Fruit fly (Drosophila melanogaster) whole organism, larva: ENCODE results near the gene Ccp84Af.

Source experiments
- noc ChIP-seq: fragments of 200-800 bp; sonication (Bioruptor generic); optimal IDR thresholded peaks from 3 replicates; lab custom pipeline; 2019; ENCODE audit warnings: missing biosample characterization, mild to moderate bottlenecking, missing genetic modification characterization, moderate library complexity

Ccp84Af gene

DNA sequence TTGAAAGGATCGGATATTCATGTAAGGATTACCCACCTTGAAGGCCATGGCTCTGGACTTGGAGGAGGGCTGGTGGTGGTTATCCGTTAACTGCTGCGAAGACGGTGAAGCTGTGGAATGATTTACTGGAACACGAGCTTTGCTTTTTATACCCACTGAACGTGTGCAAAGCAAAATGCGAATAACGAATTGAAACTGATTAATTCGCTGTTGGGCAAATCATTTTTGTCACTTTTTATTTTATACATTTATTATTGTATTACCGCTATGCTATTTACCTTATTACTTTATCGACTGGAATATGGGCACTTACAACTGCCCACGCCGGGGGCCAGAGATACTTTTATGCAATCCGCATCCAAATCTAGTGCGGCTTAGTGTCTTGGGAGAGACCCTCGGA lies at the start of gene Ccp84Af:
TSS of gene Ccp84Af (minus strand) at position 101 of the 400 bp plus-strand sequence.
- no peak for TF ChIP-seq noc (tag; lab: Kevin White, UChicago)

DNA sequence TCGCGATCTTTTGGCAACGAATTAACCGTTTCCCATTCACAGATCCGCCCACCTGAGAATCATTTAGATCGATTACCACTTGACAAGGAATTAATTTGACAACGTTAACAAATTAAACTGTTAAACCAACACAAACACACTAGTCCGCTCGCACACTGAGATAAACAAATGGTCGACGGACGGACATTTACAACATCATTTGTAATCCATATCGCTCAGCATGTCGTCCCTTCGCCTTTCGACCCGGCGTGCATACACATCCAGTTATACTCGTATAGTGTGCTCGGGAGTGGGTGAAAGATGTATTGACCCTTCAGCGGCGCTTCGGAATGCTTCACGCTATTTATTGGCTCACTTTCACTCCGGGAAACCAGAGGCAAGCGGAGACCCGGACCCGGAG lies 45.7 kb upstream of the Ccp84Af start:
- no peak for TF ChIP-seq noc (tag; lab: Kevin White, UChicago)

DNA sequence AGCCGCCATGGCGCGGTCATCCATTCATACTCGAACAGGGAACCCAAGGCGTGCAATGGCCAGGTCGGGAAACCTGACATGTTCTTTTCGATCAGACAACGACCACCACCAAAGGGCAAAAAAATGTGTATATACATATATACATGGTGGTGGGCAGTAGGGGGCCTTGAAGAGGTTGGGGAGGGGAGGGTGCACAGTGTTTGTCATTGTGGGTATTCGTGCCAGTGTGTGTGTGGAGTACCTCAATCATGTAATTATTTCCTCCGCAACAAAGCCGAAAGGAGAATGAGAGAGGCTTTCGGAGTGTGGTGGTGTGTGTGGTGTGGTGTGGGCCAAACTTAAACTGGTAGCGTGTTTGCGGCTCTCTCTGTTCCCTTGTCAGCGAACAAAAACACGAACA lies 36.1 kb upstream of the Ccp84Af start:
- no peak for TF ChIP-seq noc (tag; lab: Kevin White, UChicago)

DNA sequence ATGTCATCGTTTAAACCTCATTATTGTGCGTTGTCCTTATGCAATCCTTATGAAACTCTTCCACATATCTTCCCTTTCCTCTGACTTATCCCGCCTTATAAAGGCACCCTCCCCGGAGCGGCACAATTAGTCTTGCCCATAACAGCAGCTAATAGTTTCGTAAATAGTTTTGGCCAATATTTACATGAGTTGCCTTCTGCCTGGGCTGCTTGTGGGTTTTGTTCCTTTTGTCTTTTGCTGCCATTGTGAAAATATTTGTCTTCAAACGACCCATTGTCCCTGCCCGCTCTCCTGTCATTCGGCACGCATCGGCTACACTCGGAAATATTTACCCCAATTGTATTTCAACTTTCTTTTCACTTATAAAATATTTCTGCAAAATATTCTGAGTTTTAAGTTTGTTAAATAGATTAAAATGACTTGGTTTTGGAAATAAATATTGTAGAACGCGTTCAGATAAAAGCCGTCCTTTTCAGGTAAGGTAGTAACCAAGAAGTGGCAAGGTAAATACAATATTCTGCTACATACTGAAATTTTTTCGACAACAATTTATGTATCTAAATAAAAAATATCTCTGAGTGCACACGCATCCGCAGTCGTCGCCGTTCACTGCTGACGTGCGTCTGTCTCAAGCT lies 33.6 kb upstream of the Ccp84Af start:
- no peak for TF ChIP-seq noc (tag; lab: Kevin White, UChicago)

DNA sequence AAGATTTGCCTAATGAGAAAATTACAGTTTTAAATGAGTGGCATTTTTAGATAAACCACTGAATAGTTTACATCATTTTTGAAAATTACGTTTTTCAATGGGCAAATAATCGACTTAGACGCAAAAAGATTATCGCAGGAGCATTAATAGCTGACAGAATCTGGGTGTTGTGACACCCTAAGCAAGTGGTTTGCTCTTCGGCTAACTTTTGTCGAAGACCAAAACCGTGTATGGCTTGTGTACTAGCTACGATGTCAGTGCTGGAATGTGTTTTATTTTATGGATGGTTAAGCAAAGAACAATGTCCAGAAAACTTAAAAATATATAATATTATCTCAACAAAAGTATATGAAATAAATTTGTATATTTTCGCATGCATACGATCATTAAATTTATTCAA lies 18.8 kb upstream of the Ccp84Af start:
- no peak for TF ChIP-seq noc (tag; lab: Kevin White, UChicago)

DNA sequence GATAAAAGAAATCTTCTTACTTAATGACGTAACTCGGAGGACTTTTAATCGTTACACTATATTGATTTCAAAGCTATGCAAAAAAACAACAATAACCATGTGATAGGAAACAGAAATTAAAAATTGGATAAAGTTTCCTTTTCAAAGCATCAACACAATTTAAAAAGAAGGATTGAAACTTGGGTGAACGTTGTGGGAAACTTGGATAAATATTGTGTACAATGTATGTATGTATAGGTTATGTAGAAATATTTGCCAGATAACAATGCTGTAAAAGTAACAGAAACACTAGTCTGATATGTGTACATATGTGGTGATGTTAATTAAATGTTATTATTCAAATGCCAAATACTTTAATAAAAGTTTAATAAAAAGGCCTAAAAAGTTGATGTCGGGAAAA lies 16.3 kb upstream of the Ccp84Af start:
- no peak for TF ChIP-seq noc (tag; lab: Kevin White, UChicago)

DNA sequence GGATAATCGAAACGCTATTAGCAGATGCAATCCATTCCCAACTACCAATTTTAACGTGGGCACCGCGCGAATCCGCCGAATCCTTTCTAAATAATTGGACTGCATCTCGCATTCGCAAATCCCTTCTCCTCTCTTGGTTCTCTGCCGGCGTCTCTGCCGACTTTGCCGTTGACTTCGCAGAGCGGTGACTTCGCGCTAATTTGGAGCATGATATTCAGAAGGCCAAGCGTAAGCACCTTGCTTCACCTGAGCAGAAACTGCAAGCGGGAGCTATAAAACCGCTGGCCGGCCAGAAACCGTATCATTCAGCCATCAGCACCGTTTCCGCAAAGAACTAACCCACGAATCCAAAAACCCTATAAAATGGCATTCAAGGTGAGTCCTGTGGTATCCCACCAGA lies 13.7 kb upstream of the Ccp84Af start, which contains the start of gene Ccp84Aa:
TSS of gene Ccp84Aa (plus strand) at position 301 of the 400 bp plus-strand sequence.
- TF ChIP-seq noc (tag; lab: Kevin White, UChicago): no peak

DNA sequence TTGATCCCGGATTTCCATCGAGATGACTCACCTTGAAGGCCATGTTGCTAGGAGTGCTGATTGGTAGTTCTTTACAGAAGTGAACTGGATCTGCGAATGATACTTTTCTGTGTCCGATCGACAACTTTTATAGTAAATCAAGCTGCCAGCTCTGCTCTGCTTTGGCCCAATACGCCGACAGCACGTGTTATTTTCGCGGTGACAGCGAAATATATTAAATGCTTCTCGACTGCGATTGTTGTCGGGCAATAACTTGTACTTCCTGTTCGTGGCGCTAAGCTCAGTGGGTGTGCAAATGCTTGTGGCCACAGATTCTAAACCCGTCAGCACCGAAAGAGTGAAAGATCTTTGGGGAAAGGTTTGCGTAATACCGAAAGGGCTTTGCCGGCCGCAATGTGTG lies 12.7 kb upstream of the Ccp84Af start, which contains the start of gene Ccp84Ab:
TSS of gene Ccp84Ab (minus strand) at position 101 of the 400 bp plus-strand sequence.
- TF ChIP-seq noc (tag; lab: Kevin White, UChicago): no peak

DNA sequence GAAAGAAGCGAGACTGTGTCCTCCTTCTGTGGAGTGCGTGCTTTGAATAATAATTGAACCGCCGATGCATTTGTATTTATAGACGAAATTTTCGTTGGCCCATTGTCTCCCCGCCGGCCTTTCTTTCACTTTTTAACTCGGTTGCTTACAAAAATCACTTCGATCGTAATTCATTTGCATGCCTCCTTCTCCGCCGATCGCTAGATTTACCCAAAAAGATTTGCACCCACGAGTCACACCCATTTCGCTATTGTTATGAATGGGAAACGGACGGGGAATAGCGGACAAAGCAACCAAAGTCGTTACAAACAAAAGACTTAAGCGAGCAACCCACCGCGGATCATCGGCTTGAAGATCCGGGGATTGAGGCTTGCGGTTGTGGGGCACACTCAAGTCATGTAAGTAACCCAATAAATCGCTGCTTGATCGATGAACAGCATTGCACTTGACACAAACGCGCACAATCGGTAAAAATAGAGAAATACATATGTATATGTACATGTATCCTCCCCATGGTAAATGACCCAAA lies 6.2 kb upstream of the Ccp84Af start, which contains the start of gene Ccp84Ac:
TSS of gene Ccp84Ac (minus strand) at position 51 of the 529 bp plus-strand sequence.
- no peak for TF ChIP-seq noc (tag; lab: Kevin White, UChicago)

DNA sequence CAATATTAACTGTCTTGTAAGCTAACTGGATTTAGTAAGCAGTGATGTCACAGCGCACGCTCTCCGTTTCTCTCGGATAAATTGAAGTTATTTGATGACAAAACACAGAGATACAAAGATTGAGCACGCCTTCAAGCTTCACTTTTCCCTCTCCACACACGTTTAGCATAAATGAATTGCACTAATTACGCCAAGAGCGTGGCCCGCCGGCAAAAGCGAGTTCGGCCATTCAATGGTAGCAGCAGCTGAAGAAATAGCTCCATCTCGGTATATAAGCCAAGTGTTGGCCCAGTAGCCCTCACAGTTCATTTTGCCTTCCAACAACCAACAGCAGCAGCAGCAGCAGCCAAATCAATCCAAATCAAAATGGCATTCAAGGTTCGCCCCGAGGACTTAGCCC lies 2.4 kb upstream of the Ccp84Af start, which contains the start of gene Ccp84Ad:
TSS of gene Ccp84Ad (plus strand) at position 301 of the 400 bp plus-strand sequence.
- no peak for TF ChIP-seq noc (tag; lab: Kevin White, UChicago)

DNA sequence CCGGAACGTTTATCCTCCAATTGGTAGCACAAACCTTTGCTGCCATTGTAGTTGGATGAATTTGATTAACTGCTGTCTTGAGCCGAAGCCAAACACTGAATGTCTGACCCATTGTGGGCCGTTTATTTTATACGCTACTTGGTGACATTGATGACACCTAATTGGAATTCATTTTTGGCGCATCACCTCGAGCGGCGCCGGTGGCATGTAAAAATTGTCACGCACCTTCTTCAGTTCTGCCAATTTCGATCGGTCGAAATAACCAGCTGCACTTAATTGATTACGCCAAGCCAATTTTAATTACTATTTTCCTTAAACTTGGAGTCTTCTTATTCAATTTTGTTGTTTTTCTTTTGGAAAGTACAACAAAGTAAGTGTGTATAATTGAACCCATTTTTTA lies 1.6 kb upstream of the Ccp84Af start, which contains the start of gene Ccp84Ae:
TSS of gene Ccp84Ae (minus strand) at position 101 of the 400 bp plus-strand sequence.
- no peak for TF ChIP-seq noc (tag; lab: Kevin White, UChicago)

DNA sequence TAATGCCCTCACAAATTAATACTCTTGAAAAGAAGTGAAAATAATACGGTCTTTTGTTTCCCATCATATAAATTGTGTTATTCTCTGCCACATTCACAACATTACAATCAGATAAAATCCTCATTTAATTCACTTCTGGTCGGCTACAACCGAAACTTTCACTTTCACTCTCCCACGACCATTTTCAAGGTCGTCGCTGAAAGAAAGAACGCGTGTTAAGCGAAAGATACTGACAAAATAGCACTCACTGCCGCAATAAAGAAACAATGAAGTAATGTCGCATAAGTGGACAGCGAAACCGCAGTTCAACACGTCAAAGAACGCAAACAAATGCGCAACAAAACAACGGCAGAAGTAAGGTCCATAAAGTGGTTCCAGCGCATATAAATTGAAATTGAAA lies 1.9 kb downstream of the Ccp84Af start:
- no peak for TF ChIP-seq noc (tag; lab: Kevin White, UChicago)

DNA sequence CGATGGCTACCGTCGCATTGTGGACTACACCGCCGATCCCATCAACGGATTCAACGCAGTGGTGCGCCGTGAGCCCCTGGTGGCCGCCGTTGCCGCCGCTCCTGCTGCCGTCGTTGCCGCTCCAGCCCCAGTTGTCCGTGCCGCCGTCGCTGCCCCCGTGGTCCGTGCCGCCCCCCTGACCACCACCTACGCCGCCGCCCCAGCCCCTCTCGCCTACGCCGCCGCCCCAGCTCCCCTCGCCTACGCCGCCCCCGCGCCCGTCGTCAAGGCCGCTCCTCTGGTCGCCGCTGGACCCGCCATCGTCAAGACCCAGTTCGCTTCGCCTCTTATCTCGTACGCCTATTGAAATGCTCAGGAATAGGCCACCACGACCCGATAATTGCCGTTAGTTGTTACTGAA lies 2.8 kb downstream of the Ccp84Af start:
- TF ChIP-seq noc (tag; lab: Kevin White, UChicago): no peak

DNA sequence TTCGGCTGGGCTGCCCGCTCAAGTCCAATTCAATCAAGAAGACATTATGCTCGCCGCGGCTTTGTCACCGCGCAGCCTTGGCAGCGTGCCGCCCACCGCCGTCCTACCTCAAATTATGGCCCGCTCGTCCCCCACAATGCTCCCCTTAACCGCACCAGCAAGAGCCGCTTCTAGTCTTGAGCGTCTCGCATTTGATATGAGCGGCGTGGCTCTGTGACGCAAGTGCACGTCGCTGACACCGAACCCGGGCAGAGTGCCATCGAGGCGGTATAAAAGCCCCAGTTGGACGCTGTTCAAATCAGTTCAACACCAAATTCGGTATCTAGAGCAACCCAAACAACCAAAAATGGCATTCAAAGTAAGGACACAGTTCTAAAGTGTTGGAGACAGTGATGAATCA lies 3.6 kb downstream of the Ccp84Af start, which contains the start of gene Ccp84Ag:
TSS of gene Ccp84Ag (plus strand) at position 301 of the 400 bp plus-strand sequence.
- TF ChIP-seq noc (tag; lab: Kevin White, UChicago): no peak

DNA sequence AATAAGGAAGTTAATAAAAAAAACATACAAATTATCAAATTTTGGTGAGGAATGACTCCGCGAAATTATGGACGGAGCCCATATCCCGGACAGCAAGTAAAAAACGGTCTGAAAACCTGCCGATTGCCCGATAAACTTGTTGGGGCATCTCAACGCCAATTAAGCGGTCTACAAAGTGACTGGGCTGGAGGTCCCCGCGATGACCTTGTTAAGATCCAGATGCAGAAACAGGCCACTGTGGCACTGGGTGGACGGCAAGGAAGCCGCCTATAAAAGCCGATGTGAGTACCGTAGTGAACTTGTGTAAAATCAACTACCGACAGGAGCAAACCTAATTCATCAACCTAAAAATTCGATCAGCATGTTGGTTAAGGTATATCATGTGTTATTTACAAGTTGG lies 5.9 kb downstream of the Ccp84Af start, which contains the start of gene Edg84A:
TSS of gene Edg84A (plus strand) at position 301 of the 400 bp plus-strand sequence.
- no peak for TF ChIP-seq noc (tag; lab: Kevin White, UChicago)

DNA sequence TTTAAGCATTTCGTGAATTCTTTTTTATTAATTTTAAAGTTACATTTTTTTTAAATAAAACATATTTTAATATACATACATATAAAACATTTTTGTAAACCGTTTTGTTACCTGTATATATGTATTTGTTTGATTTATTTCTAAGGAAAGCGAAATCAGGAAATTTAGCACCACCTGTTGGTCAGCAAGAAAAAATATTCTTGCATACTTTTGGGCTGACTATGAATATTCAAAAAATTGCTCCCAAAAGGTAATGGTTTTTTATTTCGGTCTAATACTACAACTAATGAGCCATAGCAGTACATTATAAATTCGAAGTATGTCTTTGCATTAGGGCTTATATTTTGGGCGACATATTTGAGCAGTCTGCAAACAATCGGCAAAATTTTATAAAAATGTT lies 6.4 kb downstream of the Ccp84Af start:
- TF ChIP-seq noc (tag; lab: Kevin White, UChicago): no peak

DNA sequence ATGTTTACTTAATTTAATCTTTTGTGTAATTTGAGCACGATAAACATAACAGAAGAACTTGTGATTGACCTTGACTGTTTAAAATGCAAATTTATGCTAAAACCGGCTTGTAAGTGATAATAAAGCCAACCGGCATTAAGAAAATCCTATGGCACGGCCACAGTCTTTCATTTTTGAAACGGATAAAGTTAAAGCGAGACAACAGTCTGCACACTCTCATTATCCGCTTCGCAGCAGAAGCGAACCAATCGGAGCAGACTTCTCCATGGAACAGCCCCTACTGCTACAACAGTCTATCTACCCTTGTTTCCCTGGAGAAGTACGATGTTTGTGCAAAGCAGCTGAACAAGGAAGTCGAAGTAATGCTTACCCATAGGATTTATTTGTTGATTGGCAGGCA lies 6.9 kb downstream of the Ccp84Af start:
- no peak for TF ChIP-seq noc (tag; lab: Kevin White, UChicago)
